Fruit fly (Drosophila melanogaster) whole organism, prepupa: ENCODE results near the gene CG14194.

Experiments used
- Blimp-1 ChIP-seq: fragments of 200-800 bp; sonication (Bioruptor generic); optimal IDR thresholded peaks from 3 replicates; lab custom pipeline; 2017; ENCODE audit warnings: missing biosample characterization, missing genetic modification characterization, mild to moderate bottlenecking, moderate library complexity, missing genetic modification reagents
- CG10669 ChIP-seq: fragments of 200-800 bp; sonication (Bioruptor generic); optimal IDR thresholded peaks from 3 replicates; lab custom pipeline; 2018; ENCODE audit warnings: missing biosample characterization, mild to moderate bottlenecking, missing genetic modification characterization, moderate library complexity
- CG11762 ChIP-seq: fragments of 200-800 bp; sonication (Bioruptor generic); optimal IDR thresholded peaks from 3 replicates; lab custom pipeline; 2016; ENCODE audit warnings: missing biosample characterization, missing genetic modification characterization; ENCODE audit not compliant: insufficient read depth
- CG15336 ChIP-seq: fragments of 200-800 bp; sonication (Bioruptor generic); IDR thresholded peaks from 2 replicates; pipeline ENCODE4 v1.3.6; 2022; ENCODE audit warnings: missing biosample characterization, missing genetic modification characterization
- CG1621 ChIP-seq: fragments of 200-800 bp; sonication (Bioruptor generic); optimal IDR thresholded peaks from 3 replicates; lab custom pipeline; 2018; ENCODE audit warnings: missing biosample characterization, mild to moderate bottlenecking, missing genetic modification characterization
- CG16779 ChIP-seq: fragments of 200-800 bp; sonication (Bioruptor generic); optimal IDR thresholded peaks from 3 replicates; lab custom pipeline; 2017; ENCODE audit warnings: missing biosample characterization, mild to moderate bottlenecking, missing genetic modification characterization
- CG3032 ChIP-seq: fragments of 200-800 bp; optimal IDR thresholded peaks from 2 replicates; lab custom pipeline; 2019; ENCODE audit warnings: missing biosample characterization, mild to moderate bottlenecking, missing genetic modification characterization, moderate library complexity
- CG31627 ChIP-seq: fragments of 200-800 bp; sonication (Bioruptor generic); optimal IDR thresholded peaks from 3 replicates; lab custom pipeline; 2016; ENCODE audit warnings: missing biosample characterization, missing genetic modification characterization
- CG32006 ChIP-seq: fragments of 200-800 bp; sonication (Bioruptor generic); optimal IDR thresholded peaks from 3 replicates; lab custom pipeline; 2017; ENCODE audit warnings: missing biosample characterization, mild to moderate bottlenecking, missing genetic modification characterization
- CG3919 ChIP-seq: fragments of 200-800 bp; sonication (Bioruptor generic); optimal IDR thresholded peaks from 3 replicates; lab custom pipeline; 2016; ENCODE audit warnings: missing biosample characterization, missing genetic modification characterization
- CG6163 ChIP-seq: fragments of 200-800 bp; sonication (Bioruptor generic); IDR thresholded peaks from 3 replicates; pipeline ENCODE4 v1.3.6; 2022; ENCODE audit warnings: missing biosample characterization, missing genetic modification characterization
- CG6276 ChIP-seq: fragments of 200-800 bp; sonication (Bioruptor generic); optimal IDR thresholded peaks from 2 replicates; lab custom pipeline; 2017; ENCODE audit warnings: missing biosample characterization, mild to moderate bottlenecking, missing genetic modification characterization
- CG6792 ChIP-seq: fragments of 200-800 bp; sonication (Bioruptor generic); optimal IDR thresholded peaks from 3 replicates; lab custom pipeline; 2016; ENCODE audit warnings: missing biosample characterization, missing genetic modification characterization
- CG6808 ChIP-seq: fragments of 200-800 bp; sonication (Bioruptor generic); optimal IDR thresholded peaks from 3 replicates; lab custom pipeline; 2017; ENCODE audit warnings: missing biosample characterization, missing genetic modification characterization, mild to moderate bottlenecking, moderate library complexity, missing genetic modification reagents
- CG6854 ChIP-seq: fragments of 200-800 bp; sonication (Bioruptor generic); optimal IDR thresholded peaks from 2 replicates; lab custom pipeline; 2017; ENCODE audit warnings: missing biosample characterization, mild to moderate bottlenecking, missing genetic modification characterization
- CG7368 ChIP-seq: fragments of 200-800 bp; sonication (Bioruptor generic); optimal IDR thresholded peaks from 3 replicates; lab custom pipeline; 2016; ENCODE audit warnings: missing biosample characterization, missing genetic modification characterization
- CG8119 ChIP-seq: fragments of 200-800 bp; sonication (Bioruptor generic); IDR thresholded peaks from 3 replicates; pipeline ENCODE4 v1.3.6; 2022; ENCODE audit warnings: missing biosample characterization, missing genetic modification characterization
- CG8632 ChIP-seq: fragments of 200-800 bp; sonication (Bioruptor generic); optimal IDR thresholded peaks from 3 replicates; lab custom pipeline; 2016; ENCODE audit warnings: missing biosample characterization, missing genetic modification characterization
- CG9139 ChIP-seq: fragments of 200-800 bp; sonication (Bioruptor generic); optimal IDR thresholded peaks from 3 replicates; lab custom pipeline; 2017; ENCODE audit warnings: missing biosample characterization, mild to moderate bottlenecking, missing genetic modification characterization
- Eip78C ChIP-seq: fragments of 200-800 bp; sonication (Bioruptor generic); peaks from one replicate; lab custom pipeline; 2016; ENCODE audit warnings: missing biosample characterization, missing genetic modification characterization
- Eip93F ChIP-seq: fragments of 200-800 bp; sonication (Bioruptor generic); optimal IDR thresholded peaks from 2 replicates; lab custom pipeline; 2016; ENCODE audit warnings: missing biosample characterization, mild to moderate bottlenecking, missing genetic modification characterization
- Ets21C ChIP-seq: fragments of 200-800 bp; sonication (Bioruptor generic); optimal IDR thresholded peaks from 3 replicates; lab custom pipeline; 2016; ENCODE audit warnings: missing biosample characterization, missing genetic modification characterization
- Ets96B ChIP-seq: fragments of 200-800 bp; optimal IDR thresholded peaks from 2 replicates; lab custom pipeline; 2019; ENCODE audit warnings: missing biosample characterization, mild to moderate bottlenecking, missing genetic modification characterization, moderate library complexity
- Gug ChIP-seq: fragments of 200-800 bp; sonication (Bioruptor generic); IDR thresholded peaks from 2 replicates; pipeline ENCODE4 v1.3.6; 2022; ENCODE audit warnings: missing biosample characterization, missing genetic modification characterization
- Hr38 ChIP-seq: sonication (Bioruptor generic); optimal IDR thresholded peaks from 2 replicates; lab custom pipeline; 2016; ENCODE audit warnings: missing biosample characterization, missing genetic modification characterization
- Hr4 ChIP-seq: fragments of 200-800 bp; sonication (Bioruptor generic); optimal IDR thresholded peaks from 3 replicates; lab custom pipeline; 2016; ENCODE audit warnings: missing biosample characterization, missing genetic modification characterization
- Lpt ChIP-seq: fragments of 200-800 bp; sonication (Bioruptor generic); optimal IDR thresholded peaks from 3 replicates; lab custom pipeline; 2016; ENCODE audit warnings: missing biosample characterization, missing genetic modification characterization
- Met ChIP-seq: fragments of 200-800 bp; sonication (Bioruptor generic); optimal IDR thresholded peaks from 3 replicates; lab custom pipeline; 2016; ENCODE audit warnings: missing biosample characterization, missing genetic modification characterization
- OdsH ChIP-seq: fragments of 200-800 bp; sonication (Bioruptor generic); optimal IDR thresholded peaks from 3 replicates; lab custom pipeline; 2016; ENCODE audit warnings: missing biosample characterization, missing genetic modification characterization
- Smox ChIP-seq: fragments of 200-800 bp; sonication (Bioruptor generic); optimal IDR thresholded peaks from 3 replicates; lab custom pipeline; 2016; ENCODE audit warnings: missing biosample characterization, missing genetic modification characterization
- Sox102F ChIP-seq: fragments of 200-800 bp; sonication (Bioruptor generic); optimal IDR thresholded peaks from 2 replicates; lab custom pipeline; 2016; ENCODE audit warnings: missing biosample characterization, mild to moderate bottlenecking, missing genetic modification characterization
- Sox15 ChIP-seq: fragments of 200-800 bp; sonication (Bioruptor generic); optimal IDR thresholded peaks from 3 replicates; lab custom pipeline; 2016; ENCODE audit warnings: missing biosample characterization, missing genetic modification characterization
- achi ChIP-seq: fragments of 200-800 bp; sonication (Bioruptor generic); optimal IDR thresholded peaks from 3 replicates; lab custom pipeline; 2016; ENCODE audit warnings: missing biosample characterization, missing genetic modification characterization
- cyc ChIP-seq: fragments of 200-800 bp; sonication (Bioruptor generic); optimal IDR thresholded peaks from 3 replicates; lab custom pipeline; 2016; ENCODE audit warnings: missing biosample characterization, missing genetic modification characterization
- dac ChIP-seq: fragments of 200-800 bp; sonication (Bioruptor generic); optimal IDR thresholded peaks from 2 replicates; lab custom pipeline; 2017; ENCODE audit warnings: missing biosample characterization, mild to moderate bottlenecking, missing genetic modification characterization
- dsx ChIP-seq: fragments of 200-800 bp; optimal IDR thresholded peaks from 3 replicates; lab custom pipeline; 2019; ENCODE audit warnings: missing biosample characterization, mild to moderate bottlenecking, missing genetic modification characterization, moderate library complexity; ENCODE audit not compliant: poor library complexity, severe bottlenecking
- eg ChIP-seq: fragments of 200-800 bp; sonication (Bioruptor generic); IDR thresholded peaks from 3 replicates; pipeline ENCODE4 v1.3.6; 2022; ENCODE audit warnings: missing biosample characterization, missing genetic modification characterization
- fkh ChIP-seq: fragments of 200-800 bp; sonication (Bioruptor generic); optimal IDR thresholded peaks from 3 replicates; lab custom pipeline; 2017; ENCODE audit warnings: missing biosample characterization, mild to moderate bottlenecking, missing genetic modification characterization, moderate library complexity
- salr ChIP-seq, 2 experiments: fragments of 200-800 bp; sonication (Bioruptor generic); optimal IDR thresholded peaks; 3 replicates each; lab custom pipeline; 2016 to 2018; ENCODE audit warnings: missing biosample characterization in 2 of 2, missing genetic modification characterization in 2 of 2, mild to moderate bottlenecking in 1 of 2
- spab ChIP-seq: fragments of 200-800 bp; sonication (Bioruptor generic); optimal IDR thresholded peaks from 2 replicates; lab custom pipeline; 2017; ENCODE audit warnings: missing biosample characterization, mild to moderate bottlenecking, missing genetic modification characterization, missing genetic modification reagents
- ss ChIP-seq, 2 experiments: fragments of 200-800 bp; sonication (Bioruptor generic); optimal IDR thresholded peaks; 2 replicates in 1 of 2; 3 replicates in 1 of 2; lab custom pipeline; 2017 to 2018; ENCODE audit warnings: mild to moderate bottlenecking in 2 of 2, missing biosample characterization in 2 of 2, missing genetic modification characterization in 2 of 2, moderate library complexity in 1 of 2
- svp ChIP-seq: fragments of 200-800 bp; sonication (Bioruptor generic); peaks from one replicate; lab custom pipeline; 2016; ENCODE audit warnings: missing biosample characterization, missing genetic modification characterization
- topi ChIP-seq: fragments of 200-800 bp; sonication (Bioruptor generic); optimal IDR thresholded peaks from 3 replicates; lab custom pipeline; 2016; ENCODE audit warnings: missing biosample characterization, missing genetic modification characterization
- vri ChIP-seq: fragments of 200-800 bp; sonication (Bioruptor generic); optimal IDR thresholded peaks from 3 replicates; lab custom pipeline; 2016; ENCODE audit warnings: missing biosample characterization, mild to moderate bottlenecking, missing genetic modification characterization

The CG14194 gene

dm6 chrX:19224580-19225303 lies 31.4 kb downstream of the CG14194 start (continued):
- TF ChIP-seq fkh (GFP tag; lab: Kevin White, UChicago) (no peak), Sox102F (GFP tag; lab: Kevin White, UChicago) (no peak), dsx (GFP tag; lab: Kevin White, UChicago) (peak; percentile 7), achi (peak; percentile 60), topi (GFP tag; lab: Kevin White, UChicago) (peak; percentile 41), Sox15 (no peak), CG6854 (no peak), Eip78C (peak; percentile 89), CG16779 (tag; lab: Kevin White, UChicago) (peak; percentile 35), CG8632 (peak; percentile 69), salr (GFP tag; optimal IDR thresholded peaks at IDR 0.05; lab: Kevin White, UChicago) (peak in 1 of 2 experiments; percentile 79), CG31627 (GFP tag; lab: Kevin White, UChicago) (no peak)

dm6 chrX:19225304-19225640 lies 31.9 kb downstream of the CG14194 start:
- TF ChIP-seq ss (GFP tag; optimal IDR thresholded peaks at IDR 0.05; lab: Kevin White, UChicago) (peak in 1 of 2 experiments; percentile 57), Hr4 (GFP tag; lab: Kevin White, UChicago) (no peak), eg (no peak), Sox102F (GFP tag; lab: Kevin White, UChicago) (no peak), salr (GFP tag; optimal IDR thresholded peaks at IDR 0.05; lab: Kevin White, UChicago) (no peak), OdsH (no peak), CG9139 (GFP tag; lab: Kevin White, UChicago) (no peak), Ets21C (GFP tag; lab: Kevin White, UChicago) (no peak), Eip93F (GFP tag; lab: Kevin White, UChicago) (no peak), CG1621 (tag; lab: Kevin White, UChicago) (peak; percentile 63), CG8119 (GFP tag; lab: Robert Waterston, UW) (0 out of 3 replicates have a peak, but pooled peaks have one; percentile 4), CG6163 (0 out of 3 replicates have a peak, but pooled peaks have one; percentile 36), CG8632 (peak; percentile 3), cyc (GFP tag; lab: Kevin White, UChicago) (no peak), svp (GFP tag; lab: Kevin White, UChicago) (peak; percentile 62), spab (GFP tag; lab: Kevin White, UChicago) (peak; percentile 28), CG11762 (GFP tag; lab: Kevin White, UChicago) (no peak), CG32006 (GFP tag; lab: Kevin White, UChicago) (no peak), CG3032 (tag; lab: Kevin White, UChicago) (peak; percentile 11)

dm6 chrX:19229855-19230433 lies 36.6 kb downstream of the CG14194 start:
- TF ChIP-seq fkh (GFP tag; lab: Kevin White, UChicago) (no peak), CG10669 (peak; percentile 51), vri (no peak), CG31627 (GFP tag; lab: Kevin White, UChicago) (peak; percentile 44), CG6276 (peak; percentile 67), dsx (GFP tag; lab: Kevin White, UChicago) (peak; percentile 19), Lpt (peak; percentile 40), Gug (GFP tag; lab: Robert Waterston, UW) (no peak; the same call in 1 of the 2 replicates), Ets96B (tag; lab: Kevin White, UChicago) (peak; percentile 49), Met (GFP tag; lab: Kevin White, UChicago) (peak; percentile 72), CG1621 (tag; lab: Kevin White, UChicago) (no peak), Smox (GFP tag; lab: Kevin White, UChicago) (peak; percentile 63), CG15336 (GFP tag; lab: Robert Waterston, UW) (peak; percentile 74), svp (GFP tag; lab: Kevin White, UChicago) (peak; percentile 78), Sox15 (peak; percentile 44), CG7368 (GFP tag; lab: Kevin White, UChicago) (peak; percentile 57), CG6808 (GFP tag; lab: Kevin White, UChicago) (peak; percentile 46), salr (GFP tag; optimal IDR thresholded peaks at IDR 0.05; lab: Kevin White, UChicago) (peak in 1 of 2 experiments; percentile 66), CG6854 (peak; percentile 27), Eip93F (GFP tag; lab: Kevin White, UChicago) (no peak), Hr38 (GFP tag; lab: Kevin White, UChicago) (no peak), CG9139 (GFP tag; lab: Kevin White, UChicago) (no peak), dac (GFP tag; lab: Kevin White, UChicago) (peak; percentile 67), CG3919 (GFP tag; lab: Kevin White, UChicago) (peak; percentile 72), CG3032 (tag; lab: Kevin White, UChicago) (peak; percentile 54), CG6792 (GFP tag; lab: Kevin White, UChicago) (peak; percentile 74), Blimp-1 (peak; percentile 91)
